Fruit fly (Drosophila melanogaster) whole organism, embryonic: ENCODE measurements around the gene CaMKI.

Source experiments
- Abd-B ChIP-seq: fragments of 200-800 bp; sonication (Bioruptor generic); optimal IDR thresholded peaks from 2 replicates; lab custom pipeline; 2018; ENCODE audit warnings: missing biosample characterization, mild to moderate bottlenecking, missing genetic modification characterization, moderate library complexity
- Adf1 ChIP-seq: fragments of 200-800 bp; sonication (Bioruptor generic); IDR thresholded peaks from 2 replicates; pipeline ENCODE4 v1.3.6; 2022; ENCODE audit warnings: missing biosample characterization, missing genetic modification characterization
- Aef1 ChIP-seq: fragments of 200-800 bp; sonication (Bioruptor generic); IDR thresholded peaks from 3 replicates; pipeline ENCODE4 v1.3.6; 2022; ENCODE audit warnings: missing biosample characterization, missing genetic modification characterization
- BEAF-32 ChIP-seq: fragments of 200-800 bp; sonication (Bioruptor generic); optimal IDR thresholded peaks from 3 replicates; lab custom pipeline; 2017; ENCODE audit warnings: missing biosample characterization, missing genetic modification characterization, mild to moderate bottlenecking, moderate library complexity, missing genetic modification reagents
- Bdp1 ChIP-seq: fragments of 200-800 bp; sonication (Bioruptor generic); optimal IDR thresholded peaks from 3 replicates; lab custom pipeline; 2016; ENCODE audit warnings: missing biosample characterization, missing genetic modification characterization
- CG10209 ChIP-seq: fragments of 200-800 bp; sonication (Bioruptor generic); optimal IDR thresholded peaks from 3 replicates; lab custom pipeline; 2017; ENCODE audit warnings: missing biosample characterization, mild to moderate bottlenecking, missing genetic modification characterization, missing genetic modification reagents
- CG10565 ChIP-seq: fragments of 200-800 bp; sonication (Bioruptor generic); optimal IDR thresholded peaks from 3 replicates; lab custom pipeline; 2016; ENCODE audit warnings: missing biosample characterization, mild to moderate bottlenecking, missing genetic modification characterization
- CG11247 ChIP-seq: fragments of 200-800 bp; sonication (Bioruptor generic); IDR thresholded peaks from 2 replicates; pipeline ENCODE4 v1.3.6; 2022; ENCODE audit warnings: missing biosample characterization, missing genetic modification characterization
- CG11723 ChIP-seq: fragments of 200-800 bp; sonication (Bioruptor generic); optimal IDR thresholded peaks from 2 replicates; lab custom pipeline; 2017; ENCODE audit warnings: missing biosample characterization, mild to moderate bottlenecking, missing genetic modification characterization
- CG12071 ChIP-seq: fragments of 200-800 bp; sonication (Bioruptor generic); optimal IDR thresholded peaks from 3 replicates; lab custom pipeline; 2018; ENCODE audit warnings: missing biosample characterization, mild to moderate bottlenecking, missing genetic modification characterization
- CG12659 ChIP-seq: fragments of 200-800 bp; sonication (Bioruptor generic); optimal IDR thresholded peaks from 3 replicates; lab custom pipeline; 2017; ENCODE audit warnings: mild to moderate bottlenecking, missing biosample characterization, missing genetic modification reagents, missing genetic modification characterization
- CG13424 ChIP-seq: fragments of 200-800 bp; sonication (Bioruptor generic); optimal IDR thresholded peaks from 2 replicates; lab custom pipeline; 2019; ENCODE audit warnings: missing biosample characterization, mild to moderate bottlenecking, missing genetic modification characterization, moderate library complexity
- CG14860 ChIP-seq: fragments of 200-800 bp; sonication (Bioruptor generic); IDR thresholded peaks from 3 replicates; pipeline ENCODE4 v1.3.6; 2022; ENCODE audit warnings: missing biosample characterization, missing genetic modification characterization; ENCODE audit not compliant: partially characterized antibody
- CG15073 ChIP-seq: fragments of 200-800 bp; sonication (Bioruptor generic); optimal IDR thresholded peaks from 2 replicates; lab custom pipeline; 2016; ENCODE audit warnings: missing biosample characterization, missing genetic modification characterization
- CG15696 ChIP-seq: fragments of 200-800 bp; sonication (Bioruptor generic); optimal IDR thresholded peaks from 2 replicates; lab custom pipeline; 2019; ENCODE audit warnings: missing biosample characterization, mild to moderate bottlenecking, missing genetic modification characterization, moderate library complexity
- CG1602 ChIP-seq: fragments of 200-800 bp; sonication (Bioruptor generic); optimal IDR thresholded peaks from 3 replicates; lab custom pipeline; 2016; ENCODE audit warnings: missing biosample characterization, missing genetic modification characterization
- CG17328 ChIP-seq: fragments of 200-800 bp; sonication (Bioruptor generic); IDR thresholded peaks from 2 replicates; pipeline ENCODE4 v1.3.6; 2022; ENCODE audit warnings: missing biosample characterization, missing genetic modification characterization
- CG30431 ChIP-seq: fragments of 200-800 bp; sonication (Bioruptor generic); optimal IDR thresholded peaks from 2 replicates; lab custom pipeline; 2017; ENCODE audit warnings: missing biosample characterization, missing genetic modification characterization
- CG3726 ChIP-seq: fragments of 200-800 bp; sonication (Bioruptor generic); IDR thresholded peaks from 3 replicates; pipeline ENCODE4, ENCODE4 v1.3.6; 2022; ENCODE audit warnings: missing biosample characterization, missing genetic modification characterization
- CG42726 ChIP-seq: fragments of 200-800 bp; sonication (Bioruptor generic); IDR thresholded peaks from 2 replicates; pipeline ENCODE4 v1.3.6; 2022; ENCODE audit warnings: missing biosample characterization, missing genetic modification characterization; ENCODE audit not compliant: partially characterized antibody
- CG6175 ChIP-seq: fragments of 200-800 bp; sonication (Bioruptor generic); IDR thresholded peaks from 3 replicates; pipeline ENCODE4 v1.3.6; 2022; ENCODE audit warnings: missing biosample characterization, missing genetic modification characterization
- CG6689 ChIP-seq: fragments of 200-800 bp; sonication (Bioruptor generic); IDR thresholded peaks from 2 replicates; pipeline ENCODE4 v1.3.6; 2022; ENCODE audit warnings: missing biosample characterization, missing genetic modification characterization
- CG6791 ChIP-seq: fragments of 200-800 bp; sonication (Bioruptor generic); IDR thresholded peaks from 3 replicates; pipeline ENCODE4 v1.3.6; 2022; ENCODE audit warnings: missing biosample characterization, missing genetic modification characterization; ENCODE audit not compliant: partially characterized antibody
- CG7786 ChIP-seq: fragments of 200-800 bp; sonication (Bioruptor generic); optimal IDR thresholded peaks from 2 replicates; lab custom pipeline; 2016; ENCODE audit warnings: missing biosample characterization, missing genetic modification characterization
- CrebB ChIP-seq: fragments of 200-800 bp; sonication (Bioruptor generic); optimal IDR thresholded peaks from 3 replicates; lab custom pipeline; 2018; ENCODE audit warnings: missing biosample characterization, mild to moderate bottlenecking, missing genetic modification characterization
- E2f1 ChIP-seq: fragments of 200-800 bp; sonication (Bioruptor generic); IDR thresholded peaks from 2 replicates; pipeline ENCODE4 v1.3.6; 2022; ENCODE audit warnings: missing biosample characterization, missing genetic modification characterization
- ERR ChIP-seq: fragments of 200-800 bp; sonication (Bioruptor generic); optimal IDR thresholded peaks from 2 replicates; lab custom pipeline; 2016; ENCODE audit warnings: missing biosample characterization, missing genetic modification characterization
- Ets65A ChIP-seq: fragments of 200-800 bp; sonication (Bioruptor generic); peaks from one replicate; lab custom pipeline; 2016; ENCODE audit warnings: missing biosample characterization, missing genetic modification characterization
- HmgD ChIP-seq: fragments of 200-800 bp; sonication (Bioruptor generic); optimal IDR thresholded peaks from 3 replicates; lab custom pipeline; 2016; ENCODE audit warnings: missing biosample characterization, missing genetic modification characterization
- Hsf ChIP-seq: fragments of 200-800 bp; sonication (Bioruptor generic); optimal IDR thresholded peaks from 3 replicates; lab custom pipeline; 2016; ENCODE audit warnings: missing biosample characterization, missing genetic modification characterization
- PHDP ChIP-seq: fragments of 200-800 bp; sonication (Bioruptor generic); optimal IDR thresholded peaks from 3 replicates; lab custom pipeline; 2018; ENCODE audit warnings: missing biosample characterization, mild to moderate bottlenecking, missing genetic modification characterization, moderate library complexity
- Sry-β ChIP-seq: fragments of 200-800 bp; sonication (Bioruptor generic); optimal IDR thresholded peaks from 2 replicates; lab custom pipeline; 2018; ENCODE audit warnings: missing biosample characterization, mild to moderate bottlenecking, missing genetic modification characterization, moderate library complexity
- ab ChIP-seq: fragments of 200-800 bp; sonication (Bioruptor generic); optimal IDR thresholded peaks from 2 replicates; lab custom pipeline; 2016; ENCODE audit warnings: missing biosample characterization, missing genetic modification characterization
- amos ChIP-seq: fragments of 200-800 bp; sonication (Bioruptor generic); IDR thresholded peaks from 2 replicates; pipeline ENCODE4 v1.3.6; 2022; ENCODE audit warnings: missing biosample characterization, missing genetic modification characterization; ENCODE audit not compliant: partially characterized antibody
- btn ChIP-seq: fragments of 200-800 bp; sonication (Bioruptor generic); optimal IDR thresholded peaks from 2 replicates; lab custom pipeline; 2016; ENCODE audit warnings: missing biosample characterization, missing genetic modification characterization
- dan ChIP-seq: fragments of 200-800 bp; sonication (Bioruptor generic); IDR thresholded peaks from 2 replicates; pipeline ENCODE4 v1.3.6; 2022; ENCODE audit warnings: missing biosample characterization, missing genetic modification characterization
- eyg ChIP-seq: fragments of 200-800 bp; sonication (Bioruptor generic); optimal IDR thresholded peaks from 3 replicates; lab custom pipeline; 2016; ENCODE audit warnings: missing biosample characterization, missing genetic modification characterization
- insv ChIP-seq, 2 experiments: fragments of 200-800 bp; sonication (Bioruptor generic); optimal IDR thresholded peaks; 3 replicates each; lab custom pipeline; 2016 to 2018; ENCODE audit warnings: missing biosample characterization in 2 of 2, missing genetic modification characterization in 2 of 2
- ken ChIP-seq: fragments of 200-800 bp; sonication (Bioruptor generic); IDR thresholded peaks from 3 replicates; pipeline ENCODE4 v1.3.6; 2022; ENCODE audit warnings: missing biosample characterization, missing genetic modification characterization
- lbe ChIP-seq: fragments of 200-800 bp; sonication (Bioruptor generic); optimal IDR thresholded peaks from 2 replicates; lab custom pipeline; 2016; ENCODE audit warnings: missing biosample characterization, mild to moderate bottlenecking, missing genetic modification characterization
- mam ChIP-seq: fragments of 200-800 bp; sonication (Bioruptor generic); optimal IDR thresholded peaks from 3 replicates; lab custom pipeline; 2016; ENCODE audit warnings: missing biosample characterization, missing genetic modification characterization
- nau ChIP-seq: fragments of 200-800 bp; sonication (Bioruptor generic); optimal IDR thresholded peaks from 3 replicates; lab custom pipeline; 2017; ENCODE audit warnings: missing biosample characterization, mild to moderate bottlenecking, missing genetic modification characterization, missing genetic modification reagents
- nmo ChIP-seq: fragments of 200-800 bp; sonication (Bioruptor generic); optimal IDR thresholded peaks from 2 replicates; lab custom pipeline; 2018; ENCODE audit warnings: missing biosample characterization, mild to moderate bottlenecking, missing genetic modification characterization, moderate library complexity
- pnt ChIP-seq: fragments of 200-800 bp; sonication (Bioruptor generic); optimal IDR thresholded peaks from 3 replicates; lab custom pipeline; 2016; ENCODE audit warnings: missing biosample characterization, missing genetic modification characterization
- psq ChIP-seq: fragments of 200-800 bp; sonication (Bioruptor generic); optimal IDR thresholded peaks from 2 replicates; lab custom pipeline; 2017; ENCODE audit warnings: missing biosample characterization, missing genetic modification characterization
- seq ChIP-seq: fragments of 200-800 bp; sonication (Bioruptor generic); IDR thresholded peaks from 2 replicates; pipeline ENCODE4 v1.3.6; 2022; ENCODE audit warnings: missing biosample characterization, missing genetic modification characterization
- sob ChIP-seq: fragments of 200-800 bp; sonication (Bioruptor generic); IDR thresholded peaks from 2 replicates; pipeline ENCODE4 v1.3.6; 2022; ENCODE audit warnings: missing biosample characterization, missing genetic modification characterization
- twi ChIP-seq: fragments of 200-800 bp; optimal IDR thresholded peaks from 2 replicates; lab custom pipeline; 2019; ENCODE audit warnings: missing biosample characterization, mild to moderate bottlenecking, missing genetic modification characterization, moderate library complexity
- vfl ChIP-seq: fragments of 200-800 bp; sonication (Bioruptor generic); optimal IDR thresholded peaks from 2 replicates; lab custom pipeline; 2016; ENCODE audit warnings: missing biosample characterization, missing genetic modification characterization

CaMKI gene

dm6 chr4:424630-425327 is 20.5 kb upstream of the CaMKI start:
- TF ChIP-seq CG15073 (GFP tag; lab: Kevin White, UChicago) (peak; percentile 60), CG10209 (GFP tag; lab: Kevin White, UChicago) (peak; percentile 86), CG6175 (GFP tag; lab: Robert Waterston, UW) (no peak; the same call in 2 of the 3 replicates), dan (GFP tag; lab: Robert Waterston, UW) (no peak), CG15696 (tag; lab: Kevin White, UChicago) (peak; percentile 93), lbe (GFP tag; lab: Kevin White, UChicago) (peak; percentile 27), nau (GFP tag; lab: Kevin White, UChicago) (peak; percentile 82), CG14860 (GFP tag; lab: Robert Waterston, UW) (no peak; the same call in 2 of the 3 replicates), BEAF-32 (GFP tag; lab: Kevin White, UChicago) (peak; percentile 17), CG11723 (peak; percentile 86), HmgD (GFP tag; lab: Kevin White, UChicago) (peak; percentile 94), nmo (peak; percentile 88), CG11247 (GFP tag; lab: Robert Waterston, UW) (no peak; the same call in 1 of the 2 replicates), Sry-β (GFP tag; lab: Kevin White, UChicago) (peak; percentile 63), seq (GFP tag; lab: Robert Waterston, UW) (peak; percentile 71), Abd-B (no peak), CG12071 (GFP tag; lab: Kevin White, UChicago) (no peak), sob (peak; percentile 97; the same call in 1 of the 2 replicates), twi (tag; lab: Kevin White, UChicago) (peak; percentile 76), Hsf (peak; percentile 97), insv (GFP tag; optimal IDR thresholded peaks at IDR 0.05; lab: Kevin White, UChicago) (peak in 1 of 2 experiments; percentile 91), eyg (GFP tag; lab: Kevin White, UChicago) (peak; percentile 94), CG30431 (no peak), Aef1 (GFP tag; lab: Robert Waterston, UW) (peak; percentile 86), Bdp1 (GFP tag; lab: Kevin White, UChicago) (peak; percentile 85), pnt (peak; percentile 89), CG7786 (GFP tag; lab: Kevin White, UChicago) (peak; percentile 79), CG12659 (GFP tag; lab: Kevin White, UChicago) (peak; percentile 89), E2f1 (GFP tag; lab: Robert Waterston, UW) (peak; percentile 89), CrebB (tag; lab: Kevin White, UChicago) (peak; percentile 85), Ets65A (peak; percentile 100), vfl (GFP tag; lab: Kevin White, UChicago) (peak; percentile 90), amos (GFP tag; lab: Robert Waterston, UW) (peak; percentile 77), ERR (GFP tag; lab: Kevin White, UChicago) (peak; percentile 81), CG1602 (GFP tag; lab: Kevin White, UChicago) (peak; percentile 92), CG42726 (no peak; the same call in 1 of the 2 replicates), PHDP (tag; lab: Kevin White, UChicago) (peak; percentile 92), psq (GFP tag; lab: Kevin White, UChicago) (peak; percentile 73), ken (GFP tag; lab: Robert Waterston, UW) (no peak), CG3726 (no peak; the same call in 2 of the 3 replicates), CG6689 (GFP tag; lab: Robert Waterston, UW) (no peak; the same call in 1 of the 2 replicates), Adf1 (GFP tag; lab: Robert Waterston, UW) (peak; percentile 63), CG10565 (GFP tag; lab: Kevin White, UChicago) (peak; percentile 87), CG6791 (GFP tag; lab: Robert Waterston, UW) (no peak), CG13424 (tag; lab: Kevin White, UChicago) (peak; percentile 92), ab (peak; percentile 69), CG17328 (GFP tag; lab: Robert Waterston, UW) (peak; percentile 89), btn (GFP tag; lab: Kevin White, UChicago) (peak; percentile 93), mam (GFP tag; lab: Kevin White, UChicago) (peak; percentile 92)
